Worm (Caenorhabditis elegans) whole organism, late embryonic: ENCODE measurements around the gene F16B12.4.

ENCODE experiments used
- C08G9.2 ChIP-seq: sonication (generic microtip); optimal IDR thresholded peaks from 2 replicates; lab custom pipeline; 2016; ENCODE audit warnings: mild to moderate bottlenecking, missing genetic modification characterization, moderate library complexity, missing compliant biosample characterization
- Y22D7AL.16 ChIP-seq: sonication (generic microtip); optimal IDR thresholded peaks from 2 replicates; lab custom pipeline; 2016; ENCODE audit warnings: missing genetic modification characterization, missing compliant biosample characterization
- ama-1 ChIP-seq: fragments of 150-350 bp; optimal IDR thresholded peaks from 2 replicates; lab custom pipeline; 2014
- ceh-14 ChIP-seq: sonication (generic microtip); optimal IDR thresholded peaks from 2 replicates; lab custom pipeline; 2016; ENCODE audit warnings: missing genotype, missing genetic modification characterization, missing compliant biosample characterization
- ceh-18 ChIP-seq: sonication (generic microtip); optimal IDR thresholded peaks from 2 replicates; lab custom pipeline; 2016; ENCODE audit warnings: missing genetic modification characterization, missing compliant biosample characterization
- ceh-19 ChIP-seq: fragments of 200-800 bp; sonication (Bioruptor generic); optimal IDR thresholded peaks from 2 replicates; lab custom pipeline; 2018; ENCODE audit warnings: mild to moderate bottlenecking, missing genetic modification characterization, missing compliant biosample characterization
- ceh-30 ChIP-seq: fragments of 150-350 bp; optimal IDR thresholded peaks from 2 replicates; lab custom pipeline; 2014; ENCODE audit warnings: missing biosample characterization, missing genetic modification characterization
- ceh-34 ChIP-seq: sonication (generic microtip); optimal IDR thresholded peaks from 2 replicates; lab custom pipeline; 2016; ENCODE audit warnings: mild to moderate bottlenecking, missing genetic modification characterization, missing compliant biosample characterization
- ceh-45 ChIP-seq: fragments of 200-800 bp; sonication (Bioruptor generic); IDR thresholded peaks from 2 replicates; pipeline ENCODE4 v1.3.6; 2022; ENCODE audit warnings: missing genetic modification reagents, missing genetic modification characterization, missing compliant biosample characterization
- ceh-48 ChIP-seq: sonication (generic microtip); optimal IDR thresholded peaks from 2 replicates; lab custom pipeline; 2016; ENCODE audit warnings: missing genetic modification characterization, inconsistent platforms, missing compliant biosample characterization
- ceh-9 ChIP-seq: sonication (generic microtip); optimal IDR thresholded peaks from 2 replicates; lab custom pipeline; 2016; ENCODE audit warnings: mild to moderate bottlenecking, missing genetic modification characterization, inconsistent platforms, missing compliant biosample characterization
- dve-1 ChIP-seq: sonication (generic microtip); optimal IDR thresholded peaks from 2 replicates; lab custom pipeline; 2017; ENCODE audit warnings: antibody characterized with exemption, mild to moderate bottlenecking, missing genetic modification characterization, missing compliant biosample characterization
- elt-2 ChIP-seq: sonication (generic microtip); optimal IDR thresholded peaks from 2 replicates; lab custom pipeline; 2016; ENCODE audit warnings: missing genetic modification reagents, missing genetic modification characterization, missing compliant biosample characterization
- elt-4 ChIP-seq: sonication (generic microtip); optimal IDR thresholded peaks from 2 replicates; lab custom pipeline; 2016; ENCODE audit warnings: missing genetic modification characterization, missing compliant biosample characterization
- ets-4 ChIP-seq: sonication (generic microtip); optimal IDR thresholded peaks from 2 replicates; lab custom pipeline; 2016; ENCODE audit warnings: missing genetic modification characterization, missing compliant biosample characterization
- fax-1 ChIP-seq: sonication (generic microtip); optimal IDR thresholded peaks from 2 replicates; lab custom pipeline; 2016; ENCODE audit warnings: missing genotype, missing genetic modification characterization, missing compliant biosample characterization
- fkh-10 ChIP-seq: fragments of 150-350 bp; optimal IDR thresholded peaks from 2 replicates; lab custom pipeline; 2014; ENCODE audit warnings: missing biosample characterization, missing genetic modification reagents, missing genetic modification characterization
- fkh-6 ChIP-seq: sonication (generic microtip); optimal IDR thresholded peaks from 2 replicates; lab custom pipeline; 2016; ENCODE audit warnings: missing genetic modification characterization, missing compliant biosample characterization
- gmeb-2 ChIP-seq: sonication (generic microtip); optimal IDR thresholded peaks from 2 replicates; lab custom pipeline; 2016; ENCODE audit warnings: missing genetic modification characterization, inconsistent platforms, missing compliant biosample characterization
- hlh-15 ChIP-seq: sonication (generic microtip); optimal IDR thresholded peaks from 2 replicates; lab custom pipeline; 2016; ENCODE audit warnings: missing genetic modification characterization, missing compliant biosample characterization
- lim-6 ChIP-seq: sonication (generic microtip); optimal IDR thresholded peaks from 2 replicates; lab custom pipeline; 2016; ENCODE audit warnings: missing genetic modification characterization, missing compliant biosample characterization
- lin-11 ChIP-seq: fragments of 200-800 bp; sonication (Bioruptor generic); optimal IDR thresholded peaks from 2 replicates; lab custom pipeline; 2018; ENCODE audit warnings: mild to moderate bottlenecking, missing genetic modification characterization, missing compliant biosample characterization
- madf-2 ChIP-seq: sonication (generic microtip); optimal IDR thresholded peaks from 2 replicates; lab custom pipeline; 2017; ENCODE audit warnings: missing genetic modification characterization, missing compliant biosample characterization
- nfya-1 ChIP-seq: sonication (generic microtip); optimal IDR thresholded peaks from 2 replicates; lab custom pipeline; 2017; ENCODE audit warnings: missing genetic modification characterization, mild to moderate bottlenecking, missing compliant biosample characterization, antibody characterized with exemption, moderate library complexity
- odd-2 ChIP-seq: sonication (generic microtip); optimal IDR thresholded peaks from 2 replicates; lab custom pipeline; 2017; ENCODE audit warnings: antibody characterized with exemption, mild to moderate bottlenecking, missing genetic modification characterization, missing compliant biosample characterization
- pag-3 ChIP-seq: sonication (generic microtip); optimal IDR thresholded peaks from 2 replicates; lab custom pipeline; 2016; ENCODE audit warnings: missing compliant biosample characterization, missing genetic modification characterization, borderline replicate concordance
- pax-1 ChIP-seq: fragments of 150-350 bp; optimal IDR thresholded peaks from 2 replicates; lab custom pipeline; 2014; ENCODE audit warnings: missing biosample characterization, missing genetic modification characterization
- pros-1 ChIP-seq: fragments of 150-350 bp; optimal IDR thresholded peaks from 2 replicates; lab custom pipeline; 2014; ENCODE audit warnings: missing biosample characterization, missing genetic modification reagents, missing genetic modification characterization
- sdc-2 ChIP-seq: sonication (generic microtip); optimal IDR thresholded peaks from 2 replicates; lab custom pipeline; 2016; ENCODE audit warnings: missing genotype, missing genetic modification characterization, missing compliant biosample characterization
- syd-9 ChIP-seq: sonication (generic microtip); optimal IDR thresholded peaks from 2 replicates; lab custom pipeline; 2016; ENCODE audit warnings: mild to moderate bottlenecking, missing genetic modification characterization, moderate library complexity, missing compliant biosample characterization
- tbx-2 ChIP-seq: sonication (generic microtip); optimal IDR thresholded peaks from 2 replicates; lab custom pipeline; 2016; ENCODE audit warnings: missing genetic modification characterization, missing compliant biosample characterization
- tbx-7 ChIP-seq: sonication (generic microtip); optimal IDR thresholded peaks from 2 replicates; lab custom pipeline; 2016; ENCODE audit warnings: missing genotype, missing genetic modification characterization, missing compliant biosample characterization
- unc-3 ChIP-seq, 2 experiments: fragments of 200-800 bp in 1 of 2; sonication (Bioruptor generic) in 1 of 2; sonication (generic microtip) in 1 of 2; conservative IDR thresholded peaks in 1 of 2; optimal IDR thresholded peaks in 1 of 2; 2 replicates each; pipeline versions ENCODE4 v1.3.6 to Lab custom; 2016 to 2022; ENCODE audit warnings: missing compliant biosample characterization in 2 of 2, missing genetic modification characterization in 2 of 2, missing genetic modification reagents in 1 of 2
- unc-42 ChIP-seq: sonication (generic microtip); optimal IDR thresholded peaks from 2 replicates; lab custom pipeline; 2016; ENCODE audit warnings: missing genotype, missing genetic modification characterization, missing compliant biosample characterization
- unc-86 ChIP-seq: sonication (generic microtip); optimal IDR thresholded peaks from 2 replicates; lab custom pipeline; 2016; ENCODE audit warnings: missing genetic modification characterization, missing compliant biosample characterization
- zip-5 ChIP-seq: sonication (generic microtip); optimal IDR thresholded peaks from 2 replicates; lab custom pipeline; 2016; ENCODE audit warnings: missing genetic modification characterization, missing compliant biosample characterization

The F16B12.4 gene

DNA sequence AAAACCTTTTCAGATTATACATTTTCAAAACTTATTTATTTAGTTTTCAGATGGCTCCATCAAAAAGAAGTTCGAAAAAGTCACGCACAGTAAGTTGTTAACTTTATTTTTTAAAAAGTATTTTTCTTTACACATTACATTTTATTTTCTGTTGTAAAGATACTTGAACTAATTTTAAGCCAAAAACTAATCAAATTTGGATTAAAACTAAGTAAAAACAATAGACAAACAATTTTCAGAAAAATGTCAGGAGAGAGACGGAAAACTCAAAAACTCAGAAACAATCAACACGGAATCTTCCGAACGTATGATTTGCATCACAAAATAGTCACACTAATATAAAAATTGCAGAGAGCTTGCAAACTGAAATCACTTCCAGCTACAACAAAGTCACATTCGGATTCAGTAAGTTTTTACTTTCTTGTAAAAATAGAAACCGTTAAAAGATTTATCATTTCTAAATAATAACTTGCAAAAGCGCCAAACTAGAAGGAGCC lies 43.5 kb upstream of the F16B12.4 start, which contains the start of gene ceh-89:
TSS of gene ceh-89 (plus strand) at position 51 of the 497 bp plus-strand sequence.
- TF ChIP-seq tbx-2 (tag; lab: Kevin White, UChicago) (no peak), sdc-2 (tag; lab: Kevin White, UChicago) (no peak), pax-1 (tag; lab: Kevin White, UChicago) (no peak), ceh-34 (tag; lab: Kevin White, UChicago) (no peak), ceh-9 (tag; lab: Kevin White, UChicago) (no peak), unc-3 (GFP tag; conservative IDR thresholded peaks at IDR 0.05; lab: Robert Waterston, UW) (no peak), unc-3 (tag; optimal IDR thresholded peaks at IDR 0.05; lab: Kevin White, UChicago) (no peak), C08G9.2 (tag; lab: Kevin White, UChicago) (no peak), pros-1 (tag; lab: Kevin White, UChicago) (no peak), hlh-15 (tag; lab: Kevin White, UChicago) (no peak), ceh-14 (no peak), ceh-30 (tag; lab: Kevin White, UChicago) (no peak), ceh-45 (no peak), lin-11 (tag; lab: Kevin White, UChicago) (no peak)

DNA sequence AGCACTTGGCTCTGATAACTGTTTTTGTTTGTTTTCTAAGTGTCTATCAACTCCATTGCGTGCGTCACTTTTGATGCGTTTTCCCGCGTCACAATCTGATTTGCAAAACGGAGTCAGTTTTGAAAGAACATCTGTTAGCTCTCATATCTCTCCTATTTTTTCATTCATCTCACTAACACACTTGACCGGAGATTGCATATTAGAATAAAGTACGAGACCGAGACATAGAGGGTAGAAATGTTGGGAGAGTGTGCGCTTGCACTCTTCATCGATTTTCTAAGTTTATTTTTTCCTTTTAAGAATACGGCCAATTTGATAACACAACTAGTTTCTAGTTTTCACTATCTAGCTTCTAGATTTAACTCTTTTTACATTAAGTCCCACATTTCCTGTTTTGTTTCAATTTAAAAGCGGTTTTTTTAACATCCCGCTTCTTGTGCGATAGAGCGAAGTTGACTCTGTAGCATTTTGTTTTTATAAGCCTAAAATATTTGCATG lies 42.9 kb upstream of the F16B12.4 start:
- TF ChIP-seq ceh-48 (tag; lab: Kevin White, UChicago) (peak; percentile 24), unc-42 (tag; lab: Kevin White, UChicago) (peak; percentile 17), syd-9 (tag; lab: Kevin White, UChicago) (no peak)

- TF ChIP-seq elt-4 (tag; lab: Kevin White, UChicago) (no peak), Y22D7AL.16 (tag; lab: Kevin White, UChicago) (no peak), ceh-9 (tag; lab: Kevin White, UChicago) (no peak), dve-1 (tag; lab: Kevin White, UChicago) (no peak), pag-3 (tag; lab: Kevin White, UChicago) (no peak), nfya-1 (no peak), lim-6 (tag; lab: Kevin White, UChicago) (no peak), tbx-7 (no peak), zip-5 (tag; lab: Kevin White, UChicago) (no peak), ceh-19 (GFP tag; lab: Kevin White, UChicago) (no peak)
These were observed 41.6 kb upstream of the F16B12.4 start, which contains the start of gene nkat-1 for ce11 chrX:14140040-14140439. TSS of gene nkat-1 (minus strand) at chrX:14140140.

DNA sequence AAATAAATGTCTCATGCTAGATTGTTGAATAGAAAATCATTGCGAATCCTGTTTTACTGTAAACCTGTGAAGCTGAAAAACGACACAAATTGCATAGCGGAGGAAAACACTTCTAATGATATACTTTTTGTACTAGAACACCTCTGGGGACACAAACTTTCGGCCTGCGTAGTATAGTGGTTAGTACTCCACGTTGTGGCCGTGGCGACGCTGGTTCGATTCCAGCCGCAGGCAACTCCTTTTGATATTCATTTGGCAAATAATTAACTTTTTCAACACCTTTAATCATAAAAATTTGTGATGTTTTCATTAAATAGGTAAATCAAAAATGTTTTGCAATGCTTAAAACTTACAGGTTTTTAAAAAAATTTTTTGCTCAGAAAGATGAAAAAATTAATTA lies 36.4 kb upstream of the F16B12.4 start:
- TF ChIP-seq madf-2 (tag; lab: Kevin White, UChicago): no peak
- TF ChIP-seq pros-1 (tag; lab: Kevin White, UChicago): no peak
- no peak for TF ChIP-seq odd-2 (tag; lab: Kevin White, UChicago)
- TF ChIP-seq ceh-34 (tag; lab: Kevin White, UChicago): no peak
- TF ChIP-seq sdc-2 (tag; lab: Kevin White, UChicago): no peak
- no peak for TF ChIP-seq ama-1 (lab: Kevin White, UChicago)
- TF ChIP-seq fkh-10 (GFP tag; lab: Kevin White, UChicago): no peak
- TF ChIP-seq pag-3 (tag; lab: Kevin White, UChicago): no peak
- no peak for TF ChIP-seq ceh-45
- TF ChIP-seq, all 69 proteins: peak for 0

DNA sequence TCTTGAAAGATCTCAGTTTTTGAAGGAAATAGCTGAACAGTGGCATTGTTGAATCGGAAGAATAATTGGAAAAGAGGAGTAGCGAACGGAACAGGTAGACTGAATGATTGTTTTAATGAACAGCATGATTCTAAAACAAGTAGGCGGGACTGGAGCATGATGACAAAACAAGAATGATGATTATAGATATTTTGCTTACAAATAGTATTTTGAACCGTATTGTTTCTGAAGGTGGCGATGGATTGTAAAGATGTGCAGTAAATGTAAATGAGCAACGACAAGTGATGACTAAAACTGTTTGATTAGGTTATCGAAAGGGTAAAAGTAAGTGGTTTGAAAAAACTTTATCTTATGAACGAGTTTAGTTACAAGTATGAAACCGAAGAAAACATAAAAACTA lies 35.8 kb upstream of the F16B12.4 start, which contains the start of gene F28H6.8:
TSS of gene F28H6.8 (minus strand) at position 101 of the 400 bp plus-strand sequence.
- TF ChIP-seq elt-2 (tag; lab: Kevin White, UChicago) (no peak), fax-1 (tag; lab: Kevin White, UChicago) (no peak), unc-86 (tag; lab: Kevin White, UChicago) (no peak), lin-11 (tag; lab: Kevin White, UChicago) (no peak), hlh-15 (tag; lab: Kevin White, UChicago) (no peak), fkh-6 (no peak), ets-4 (tag; lab: Kevin White, UChicago) (no peak), ceh-19 (GFP tag; lab: Kevin White, UChicago) (no peak), ceh-14 (no peak), ceh-48 (tag; lab: Kevin White, UChicago) (no peak), pax-1 (tag; lab: Kevin White, UChicago) (no peak), ceh-18 (tag; lab: Kevin White, UChicago) (no peak), dve-1 (tag; lab: Kevin White, UChicago) (no peak), gmeb-2 (tag; lab: Kevin White, UChicago) (no peak)
